Fruit fly (Drosophila melanogaster) whole organism, embryonic: ENCODE results near the gene CG13407.

Experiments
- CG10543 ChIP-seq: fragments of 200-800 bp; sonication (Bioruptor generic); optimal IDR thresholded peaks from 3 replicates; lab custom pipeline; 2017; ENCODE audit warnings: missing biosample characterization, mild to moderate bottlenecking, missing genetic modification characterization, moderate library complexity
- CG13775 ChIP-seq: fragments of 200-800 bp; sonication (Bioruptor generic); optimal IDR thresholded peaks from 3 replicates; lab custom pipeline; 2017; ENCODE audit warnings: missing biosample characterization, mild to moderate bottlenecking, missing genetic modification characterization
- CG14667 ChIP-seq: fragments of 200-800 bp; sonication (Bioruptor generic); IDR thresholded peaks from 2 replicates; pipeline ENCODE4 v1.3.6; 2022; ENCODE audit warnings: missing biosample characterization, missing genetic modification characterization
- CG15479 ChIP-seq: fragments of 200-800 bp; sonication (Bioruptor generic); optimal IDR thresholded peaks from 3 replicates; lab custom pipeline; 2019; ENCODE audit warnings: missing biosample characterization, mild to moderate bottlenecking, missing genetic modification characterization, moderate library complexity
- CG1602 ChIP-seq: fragments of 200-800 bp; sonication (Bioruptor generic); optimal IDR thresholded peaks from 3 replicates; lab custom pipeline; 2016; ENCODE audit warnings: missing biosample characterization, missing genetic modification characterization
- CG16863 ChIP-seq: fragments of 200-800 bp; sonication (Bioruptor generic); optimal IDR thresholded peaks from 3 replicates; lab custom pipeline; 2016; ENCODE audit warnings: missing biosample characterization, missing genetic modification characterization
- CG18011 ChIP-seq: fragments of 200-800 bp; sonication (Bioruptor generic); optimal IDR thresholded peaks from 2 replicates; lab custom pipeline; 2017; ENCODE audit warnings: missing biosample characterization, missing genetic modification characterization, mild to moderate bottlenecking, moderate library complexity, missing genotype
- CG18476 ChIP-seq: fragments of 200-800 bp; sonication (Bioruptor generic); optimal IDR thresholded peaks from 2 replicates; lab custom pipeline; 2016; ENCODE audit warnings: missing biosample characterization, mild to moderate bottlenecking, missing genetic modification characterization
- CG18619 ChIP-seq: fragments of 200-800 bp; sonication (Bioruptor generic); optimal IDR thresholded peaks from 3 replicates; lab custom pipeline; 2017; ENCODE audit warnings: missing biosample characterization, mild to moderate bottlenecking, missing genetic modification characterization
- CG30403 ChIP-seq: fragments of 200-800 bp; sonication (Bioruptor generic); optimal IDR thresholded peaks from 3 replicates; lab custom pipeline; 2016; ENCODE audit warnings: missing biosample characterization, missing genetic modification characterization
- CG4360 ChIP-seq: fragments of 200-800 bp; sonication (Bioruptor generic); IDR thresholded peaks from 2 replicates; pipeline ENCODE4 v1.3.6; 2022; ENCODE audit warnings: missing biosample characterization, missing genetic modification characterization
- CG6854 ChIP-seq: fragments of 200-800 bp; sonication (Bioruptor generic); optimal IDR thresholded peaks from 3 replicates; lab custom pipeline; 2017; ENCODE audit warnings: missing biosample characterization, mild to moderate bottlenecking, missing genetic modification characterization
- CG7745 ChIP-seq: fragments of 200-800 bp; sonication (Bioruptor generic); optimal IDR thresholded peaks from 2 replicates; lab custom pipeline; 2018; ENCODE audit warnings: missing biosample characterization, mild to moderate bottlenecking, missing genetic modification characterization, moderate library complexity
- CG7963 ChIP-seq: fragments of 200-800 bp; sonication (Bioruptor generic); IDR thresholded peaks from 3 replicates; pipeline ENCODE4 v1.3.6; 2022; ENCODE audit warnings: missing biosample characterization, missing genetic modification characterization; ENCODE audit not compliant: partially characterized antibody
- CG7987 ChIP-seq: fragments of 200-800 bp; sonication (Bioruptor generic); optimal IDR thresholded peaks from 2 replicates; lab custom pipeline; 2018; ENCODE audit warnings: missing biosample characterization, mild to moderate bottlenecking, missing genetic modification characterization, moderate library complexity
- CG8089 ChIP-seq: fragments of 200-800 bp; sonication (Bioruptor generic); optimal IDR thresholded peaks from 3 replicates; lab custom pipeline; 2016; ENCODE audit warnings: missing biosample characterization, missing genetic modification characterization
- CG8281 ChIP-seq: fragments of 200-800 bp; sonication (Bioruptor generic); optimal IDR thresholded peaks from 2 replicates; lab custom pipeline; 2018; ENCODE audit warnings: missing biosample characterization, mild to moderate bottlenecking, missing genetic modification characterization, moderate library complexity
- CG8924 ChIP-seq: fragments of 200-800 bp; optimal IDR thresholded peaks from 3 replicates; lab custom pipeline; 2019; ENCODE audit warnings: missing biosample characterization, mild to moderate bottlenecking, missing genetic modification characterization, moderate library complexity
- CG9437 ChIP-seq: fragments of 200-800 bp; sonication (Bioruptor generic); optimal IDR thresholded peaks from 2 replicates; lab custom pipeline; 2018; ENCODE audit warnings: missing biosample characterization, mild to moderate bottlenecking, missing genetic modification characterization
- D ChIP-seq, 2 experiments: fragments of 200-800 bp in 1 of 2; fragments of >200 bp in 1 of 2; sonication (Bioruptor generic) in 1 of 2; optimal IDR thresholded peaks; 2 replicates in 1 of 2; 3 replicates in 1 of 2; lab custom pipeline; 2017; ENCODE audit warnings: mild to moderate bottlenecking in 1 of 2, missing biosample characterization in 1 of 2, missing genetic modification characterization in 1 of 2, missing genetic modification reagents in 1 of 2
- Ets65A ChIP-seq: fragments of 200-800 bp; sonication (Bioruptor generic); peaks from one replicate; lab custom pipeline; 2016; ENCODE audit warnings: missing biosample characterization, missing genetic modification characterization
- Fer2 ChIP-seq: fragments of 200-800 bp; sonication (Bioruptor generic); optimal IDR thresholded peaks from 2 replicates; lab custom pipeline; 2018; ENCODE audit warnings: missing biosample characterization, mild to moderate bottlenecking, missing genetic modification characterization, moderate library complexity
- Hr51 ChIP-seq, 2 experiments: fragments of 200-800 bp; sonication (Bioruptor generic); optimal IDR thresholded peaks; 2 replicates in 1 of 2; 3 replicates in 1 of 2; lab custom pipeline; 2016 to 2018; ENCODE audit warnings: missing biosample characterization in 2 of 2, missing genetic modification characterization in 2 of 2, mild to moderate bottlenecking in 1 of 2, moderate library complexity in 1 of 2
- Kr ChIP-seq: fragments of 200-800 bp; sonication (Bioruptor generic); optimal IDR thresholded peaks from 2 replicates; lab custom pipeline; 2017; ENCODE audit warnings: missing biosample characterization, mild to moderate bottlenecking, missing genetic modification characterization
- Neu2 ChIP-seq: fragments of 200-800 bp; sonication (Bioruptor generic); optimal IDR thresholded peaks from 3 replicates; lab custom pipeline; 2016; ENCODE audit warnings: missing biosample characterization, missing genetic modification characterization, borderline replicate concordance
- Rfx ChIP-seq: fragments of 200-800 bp; sonication (Bioruptor generic); IDR thresholded peaks from 2 replicates; pipeline ENCODE4 v1.3.6; 2022; ENCODE audit warnings: missing biosample characterization, missing genetic modification characterization
- Spps ChIP-seq: fragments of 200-800 bp; sonication (Bioruptor generic); optimal IDR thresholded peaks from 2 replicates; lab custom pipeline; 2018; ENCODE audit warnings: missing biosample characterization, mild to moderate bottlenecking, missing genetic modification characterization
- Xrp1 ChIP-seq: fragments of 200-800 bp; sonication (Bioruptor generic); IDR thresholded peaks from 2 replicates; pipeline ENCODE4 v1.3.6; 2022; ENCODE audit warnings: missing biosample characterization, missing genetic modification characterization
- cad ChIP-seq: fragments of >200 bp; optimal IDR thresholded peaks from 2 replicates; lab custom pipeline; 2017; ENCODE audit warnings: missing biosample characterization, missing genetic modification characterization
- chm ChIP-seq: fragments of 200-800 bp; sonication (Bioruptor generic); IDR thresholded peaks from 2 replicates; pipeline ENCODE4 v1.3.6; 2022; ENCODE audit warnings: missing biosample characterization, missing genetic modification characterization
- corto ChIP-seq: fragments of 200-800 bp; sonication (Bioruptor generic); optimal IDR thresholded peaks from 2 replicates; lab custom pipeline; 2016; ENCODE audit warnings: missing biosample characterization, mild to moderate bottlenecking, missing genetic modification characterization, moderate library complexity
- fd96Cb ChIP-seq: fragments of 200-800 bp; sonication (Bioruptor generic); optimal IDR thresholded peaks from 2 replicates; lab custom pipeline; 2018; ENCODE audit warnings: missing biosample characterization, mild to moderate bottlenecking, missing genetic modification characterization, moderate library complexity
- ftz-f1 ChIP-seq: fragments of 200-800 bp; sonication (Bioruptor generic); optimal IDR thresholded peaks from 2 replicates; lab custom pipeline; 2016; ENCODE audit warnings: missing biosample characterization, missing genetic modification characterization
- gro ChIP-seq: fragments of 200-800 bp; sonication (Bioruptor generic); optimal IDR thresholded peaks from 2 replicates; lab custom pipeline; 2016; ENCODE audit warnings: missing biosample characterization, missing genetic modification characterization
- gt ChIP-seq: fragments of 200-800 bp; sonication (Bioruptor generic); IDR thresholded peaks from 2 replicates; pipeline ENCODE4 v1.3.6; 2022; ENCODE audit warnings: missing biosample characterization, missing genetic modification characterization
- ken ChIP-seq: fragments of 200-800 bp; sonication (Bioruptor generic); IDR thresholded peaks from 3 replicates; pipeline ENCODE4 v1.3.6; 2022; ENCODE audit warnings: missing biosample characterization, missing genetic modification characterization
- luna ChIP-seq: fragments of 200-800 bp; sonication (Bioruptor generic); optimal IDR thresholded peaks from 2 replicates; lab custom pipeline; 2016; ENCODE audit warnings: missing biosample characterization, missing genetic modification characterization
- oc ChIP-seq: fragments of 200-800 bp; sonication (Bioruptor generic); optimal IDR thresholded peaks from 2 replicates; lab custom pipeline; 2018; ENCODE audit warnings: missing biosample characterization, mild to moderate bottlenecking, missing genetic modification characterization, moderate library complexity
- pnt ChIP-seq: fragments of 200-800 bp; sonication (Bioruptor generic); optimal IDR thresholded peaks from 3 replicates; lab custom pipeline; 2016; ENCODE audit warnings: missing biosample characterization, missing genetic modification characterization
- pros ChIP-seq: fragments of 200-800 bp; sonication (Bioruptor generic); optimal IDR thresholded peaks from 3 replicates; lab custom pipeline; 2019; ENCODE audit warnings: missing biosample characterization, mild to moderate bottlenecking, missing genetic modification characterization, moderate library complexity
- ranshi ChIP-seq: fragments of 200-800 bp; sonication (Bioruptor generic); IDR thresholded peaks from 2 replicates; pipeline ENCODE4 v1.3.6; 2022; ENCODE audit warnings: missing biosample characterization, missing genetic modification characterization
- sens ChIP-seq: fragments of 200-800 bp; sonication (Bioruptor generic); peaks from one replicate; lab custom pipeline; 2016; ENCODE audit warnings: missing biosample characterization, missing genetic modification characterization
- twi ChIP-seq: fragments of 200-800 bp; optimal IDR thresholded peaks from 2 replicates; lab custom pipeline; 2019; ENCODE audit warnings: missing biosample characterization, mild to moderate bottlenecking, missing genetic modification characterization, moderate library complexity
- z ChIP-seq: fragments of 200-800 bp; sonication (Bioruptor generic); IDR thresholded peaks from 3 replicates; pipeline ENCODE4 v1.3.6; 2022; ENCODE audit warnings: missing biosample characterization, missing genetic modification characterization
- zen ChIP-seq: fragments of 200-800 bp; sonication (Bioruptor generic); optimal IDR thresholded peaks from 3 replicates; lab custom pipeline; 2018; ENCODE audit warnings: missing biosample characterization, mild to moderate bottlenecking, missing genetic modification characterization, moderate library complexity

The CG13407 gene

dm6 chr3R:22134462-22134861 is 31.2 kb downstream of the CG13407 start (continued):
- TF ChIP-seq gro (GFP tag; lab: Kevin White, UChicago) (no peak), ranshi (GFP tag; lab: Robert Waterston, UW) (no peak), Xrp1 (GFP tag; lab: Robert Waterston, UW) (0 out of 2 replicates have a peak, but pooled peaks have one; percentile 12), pros (GFP tag; lab: Kevin White, UChicago) (peak; percentile 86), CG15479 (peak; percentile 8), Rfx (GFP tag; lab: Robert Waterston, UW) (no peak), zen (tag; lab: Kevin White, UChicago) (peak; percentile 37), Kr (GFP tag; lab: Kevin White, UChicago) (peak; percentile 75), CG8281 (tag; lab: Kevin White, UChicago) (peak; percentile 2), CG4360 (GFP tag; lab: Robert Waterston, UW) (peak; percentile 99), pnt (no peak), CG8924 (peak; percentile 37), twi (tag; lab: Kevin White, UChicago) (peak; percentile 76), CG7745 (tag; lab: Kevin White, UChicago) (peak; percentile 10), cad (GFP tag; lab: Kevin White, UChicago) (peak; percentile 25), Fer2 (tag; lab: Kevin White, UChicago) (no peak), CG9437 (GFP tag; lab: Kevin White, UChicago) (no peak), oc (peak; percentile 42), z (GFP tag; lab: Robert Waterston, UW) (0 out of 3 replicates have a peak, but pooled peaks have one; percentile 38), chm (GFP tag; lab: Robert Waterston, UW) (peak; percentile 46; the same call in 1 of the 2 replicates), ftz-f1 (no peak)

- TF ChIP-seq ken (GFP tag; lab: Robert Waterston, UW) (no peak), CG4360 (GFP tag; lab: Robert Waterston, UW) (0 out of 2 replicates have a peak, but pooled peaks have one; percentile 13), D (optimal IDR thresholded peaks at IDR 0.05; lab: Kevin White, UChicago) (peak; percentile 12), D (GFP tag; optimal IDR thresholded peaks at IDR 0.05; lab: Kevin White, UChicago) (no peak), chm (GFP tag; lab: Robert Waterston, UW) (0 out of 2 replicates have a peak, but pooled peaks have one; percentile 70), Ets65A (GFP tag; lab: Kevin White, UChicago) (peak; percentile 80)
These were observed 32.3 kb downstream of the CG13407 start for dm6 chr3R:22135503-22135902.

- TF ChIP-seq CG7963 (no peak), fd96Cb (tag; lab: Kevin White, UChicago) (no peak), sens (peak; percentile 1), CG18476 (no peak)
These were observed 33.8 kb downstream of the CG13407 start for dm6 chr3R:22136967-22137516.

- peak; percentile 88 for TF ChIP-seq Spps (tag; lab: Kevin White, UChicago)
- TF ChIP-seq CG18011 (GFP tag; lab: Kevin White, UChicago) = no peak
- no peak for TF ChIP-seq CG10543 (GFP tag; lab: Kevin White, UChicago)
- no peak for TF ChIP-seq CG6854
- TF ChIP-seq CG18619 (GFP tag; lab: Kevin White, UChicago) = peak; percentile 36
- peak; percentile 52 for TF ChIP-seq CG13775 (GFP tag; lab: Kevin White, UChicago)
- peak; percentile 46 for TF ChIP-seq Neu2
- no peak for TF ChIP-seq corto
- peak; percentile 67 for TF ChIP-seq CG16863
- peak; percentile 45 for TF ChIP-seq CG1602 (GFP tag; lab: Kevin White, UChicago)
- peak; percentile 6 to 47 for TF ChIP-seq Hr51 (GFP tag; optimal IDR thresholded peaks at IDR 0.05; lab: Kevin White, UChicago)
- TF ChIP-seq CG14667 (GFP tag; lab: Robert Waterston, UW) = peak; percentile 59
- no peak for TF ChIP-seq CG7987 (GFP tag; lab: Kevin White, UChicago)
- peak; percentile 65 for TF ChIP-seq CG30403 (GFP tag; lab: Kevin White, UChicago)
- TF ChIP-seq luna (GFP tag; lab: Kevin White, UChicago) = no peak
- TF ChIP-seq CG8089 = peak; percentile 42
- TF ChIP-seq gt (GFP tag; lab: Robert Waterston, UW) = peak; percentile 65
These were observed 35.9 kb downstream of the CG13407 start for dm6 chr3R:22139113-22139512.
